Worm (Caenorhabditis elegans) whole organism, L1 larva: ENCODE data around the gene F38B6.3.

Source experiments
- C16A3.4 ChIP-seq: fragments of 150-350 bp; optimal IDR thresholded peaks from 2 replicates; lab custom pipeline; 2014; ENCODE audit warnings: missing biosample characterization, missing genetic modification characterization
- C34B4.2 ChIP-seq: sonication (generic microtip); optimal IDR thresholded peaks from 2 replicates; lab custom pipeline; 2017; ENCODE audit warnings: mild to moderate bottlenecking, missing genetic modification characterization, missing compliant biosample characterization
- blmp-1 ChIP-seq: fragments of 150-350 bp; optimal IDR thresholded peaks from 2 replicates; lab custom pipeline; 2014; ENCODE audit warnings: missing biosample characterization, missing genetic modification characterization
- dpl-1 ChIP-seq, 3 experiments: fragments of 150-350 bp in 2 of 3; sonication (generic microtip) in 1 of 3; optimal IDR thresholded peaks; 2 replicates each; lab custom pipeline; 2014 to 2017; ENCODE audit warnings: missing biosample characterization in 3 of 3, missing genetic modification characterization in 3 of 3, missing genetic modification reagents in 3 of 3
- efl-1 ChIP-seq, 4 experiments: fragments of 150-350 bp; optimal IDR thresholded peaks in 3 of 4; peaks in 1 of 4; 1 replicate in 1 of 4; 2 replicates in 3 of 4; lab custom pipeline; 2014; ENCODE audit warnings: missing biosample characterization in 2 of 4, missing genetic modification characterization in 2 of 4, missing genetic modification reagents in 2 of 4
- elt-2 ChIP-seq: sonication (generic microtip); optimal IDR thresholded peaks from 2 replicates; lab custom pipeline; 2016; ENCODE audit warnings: missing genetic modification characterization, mild to moderate bottlenecking, inconsistent platforms, missing compliant biosample characterization, missing genetic modification reagents
- elt-3 ChIP-seq, 6 experiments: fragments of 150-350 bp in 1 of 6; sonication (generic microtip); optimal IDR thresholded peaks; 2 replicates each; lab custom pipeline; 2017 to 2018; ENCODE audit warnings: missing biosample characterization in 6 of 6, missing genetic modification characterization in 6 of 6, inconsistent platforms in 1 of 6
- hlh-17 ChIP-seq: fragments of 200-800 bp; sonication (Bioruptor generic); optimal IDR thresholded peaks from 2 replicates; lab custom pipeline; 2018; ENCODE audit warnings: missing genetic modification characterization, mild to moderate bottlenecking, missing compliant biosample characterization, moderate library complexity, borderline replicate concordance
- hlh-4 ChIP-seq: sonication (generic microtip); optimal IDR thresholded peaks from 2 replicates; lab custom pipeline; 2016; ENCODE audit warnings: mild to moderate bottlenecking, missing genetic modification characterization, missing compliant biosample characterization
- hpl-2 ChIP-seq: fragments of 150-350 bp; optimal IDR thresholded peaks from 2 replicates; lab custom pipeline; 2014; ENCODE audit warnings: missing biosample characterization, missing genetic modification reagents, missing genetic modification characterization
- isw-1 ChIP-seq: fragments of 200-800 bp; sonication (Bioruptor generic); IDR thresholded peaks from 2 replicates; pipeline ENCODE4 v1.3.6; 2022; ENCODE audit warnings: missing genetic modification characterization, missing compliant biosample characterization
- lin-14 ChIP-seq: fragments of 200-800 bp; sonication (Bioruptor generic); optimal IDR thresholded peaks from 2 replicates; lab custom pipeline; 2018; ENCODE audit warnings: mild to moderate bottlenecking, missing genetic modification characterization, moderate library complexity, missing compliant biosample characterization
- lin-15B ChIP-seq: fragments of 150-350 bp; sonication (generic microtip); optimal IDR thresholded peaks from 3 replicates; lab custom pipeline; 2014; ENCODE audit warnings: missing biosample characterization, missing genetic modification characterization
- lin-35 ChIP-seq, 2 experiments: fragments of 150-350 bp; optimal IDR thresholded peaks; 2 replicates each; lab custom pipeline; 2014; ENCODE audit warnings: missing biosample characterization in 2 of 2, missing genetic modification characterization in 2 of 2, missing genetic modification reagents in 2 of 2
- mdl-1 ChIP-seq, 2 experiments: fragments of 150-350 bp; optimal IDR thresholded peaks; 2 replicates each; lab custom pipeline; 2014 to 2017; ENCODE audit warnings: missing biosample characterization in 2 of 2, missing genetic modification characterization in 2 of 2, inconsistent platforms in 1 of 2
- nhr-12 ChIP-seq: sonication (generic microtip); optimal IDR thresholded peaks from 2 replicates; lab custom pipeline; 2017; ENCODE audit warnings: missing biosample characterization, missing genetic modification characterization
- nhr-19 ChIP-seq: fragments of 200-800 bp; sonication (Bioruptor generic); conservative IDR thresholded peaks from 2 replicates; pipeline ENCODE4 v1.3.6; 2022; ENCODE audit warnings: missing genetic modification characterization, missing compliant biosample characterization
- nhr-28 ChIP-seq: fragments of 150-350 bp; optimal IDR thresholded peaks from 2 replicates; lab custom pipeline; 2014; ENCODE audit warnings: missing biosample characterization, missing genetic modification characterization
- nhr-77 ChIP-seq: fragments of 150-350 bp; optimal IDR thresholded peaks from 2 replicates; lab custom pipeline; 2014; ENCODE audit warnings: missing biosample characterization, missing genetic modification characterization
- nhr-85 ChIP-seq: sonication (generic microtip); peaks from one replicate; lab custom pipeline; 2016; ENCODE audit warnings: missing genetic modification characterization, inconsistent platforms, missing compliant biosample characterization
- nhr-90 ChIP-seq: sonication (generic microtip); optimal IDR thresholded peaks from 2 replicates; lab custom pipeline; 2016; ENCODE audit warnings: mild to moderate bottlenecking, missing genetic modification characterization, missing compliant biosample characterization; ENCODE audit not compliant: poor library complexity
- pag-3 ChIP-seq: sonication (generic microtip); optimal IDR thresholded peaks from 2 replicates; lab custom pipeline; 2017; ENCODE audit warnings: missing genetic modification characterization, mild to moderate bottlenecking, missing compliant biosample characterization, antibody characterized with exemption, borderline replicate concordance; ENCODE audit not compliant: insufficient read depth
- snpc-4 ChIP-seq: fragments of 150-350 bp; optimal IDR thresholded peaks from 2 replicates; lab custom pipeline; 2014; ENCODE audit warnings: missing biosample characterization, missing genetic modification characterization
- sox-4 ChIP-seq: sonication (generic microtip); optimal IDR thresholded peaks from 2 replicates; lab custom pipeline; 2016; ENCODE audit warnings: missing genetic modification characterization, missing compliant biosample characterization
- swsn-7 ChIP-seq: sonication (generic microtip); optimal IDR thresholded peaks from 2 replicates; lab custom pipeline; 2016; ENCODE audit warnings: missing genetic modification characterization, missing compliant biosample characterization
- vab-15 ChIP-seq: sonication (generic microtip); optimal IDR thresholded peaks from 2 replicates; lab custom pipeline; 2017; ENCODE audit warnings: missing genotype, mild to moderate bottlenecking, missing genetic modification characterization, missing compliant biosample characterization
- zag-1 ChIP-seq: fragments of 150-350 bp; optimal IDR thresholded peaks from 2 replicates; lab custom pipeline; 2014; ENCODE audit warnings: missing biosample characterization, missing genetic modification characterization

The F38B6.3 gene

ce11 chrX:6665129-6665858, 28.1 kb upstream of the F38B6.3 start (continued):
- TF ChIP-seq dpl-1 (GFP tag; optimal IDR thresholded peaks at IDR 0.05; lab: Kevin White, UChicago) (no peak), vab-15 (tag; lab: Kevin White, UChicago) (no peak), pag-3 (no peak), nhr-19 (GFP tag; lab: Robert Waterston, UW) (no peak), isw-1 (GFP tag; lab: Robert Waterston, UW) (no peak), nhr-90 (tag; lab: Kevin White, UChicago) (peak; percentile 17), hpl-2 (GFP tag; lab: Kevin White, UChicago) (no peak), hlh-17 (no peak), sox-4 (tag; lab: Kevin White, UChicago) (no peak), lin-35 (GFP tag; optimal IDR thresholded peaks at IDR 0.05; lab: Kevin White, UChicago) (peak in 1 of 2 experiments; percentile 23), snpc-4 (tag; lab: Kevin White, UChicago) (no peak), mdl-1 (tag; optimal IDR thresholded peaks at IDR 0.05; lab: Kevin White, UChicago) (peak in 1 of 2 experiments; percentile 1)

DNA sequence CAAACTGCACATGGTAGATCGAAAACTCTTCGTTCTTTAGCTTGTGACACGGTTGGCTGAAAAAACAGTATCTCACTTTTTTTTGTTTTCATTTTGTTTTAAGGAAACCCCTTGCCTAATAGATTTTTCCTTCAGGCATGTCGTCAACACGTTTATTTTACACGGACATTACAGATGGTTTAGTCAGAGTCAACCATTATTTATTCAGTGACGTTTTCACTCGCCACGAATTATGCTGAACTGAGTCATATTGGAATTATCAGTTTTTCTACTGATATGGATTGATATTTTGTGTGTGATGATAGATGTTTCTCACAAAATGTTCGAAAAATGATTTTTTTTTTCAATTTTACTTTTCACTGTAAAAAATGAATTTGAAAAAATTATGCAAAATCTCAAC, 26.0 kb upstream of the F38B6.3 start:
- TF ChIP-seq nhr-90 (tag; lab: Kevin White, UChicago) (no peak), lin-14 (GFP tag; lab: Kevin White, UChicago) (no peak), hlh-4 (tag; lab: Kevin White, UChicago) (no peak), lin-15B (tag; lab: Kevin White, UChicago) (no peak), elt-2 (peak; percentile 22)
- TF ChIP-seq, all 84 proteins: peak for 1

DNA sequence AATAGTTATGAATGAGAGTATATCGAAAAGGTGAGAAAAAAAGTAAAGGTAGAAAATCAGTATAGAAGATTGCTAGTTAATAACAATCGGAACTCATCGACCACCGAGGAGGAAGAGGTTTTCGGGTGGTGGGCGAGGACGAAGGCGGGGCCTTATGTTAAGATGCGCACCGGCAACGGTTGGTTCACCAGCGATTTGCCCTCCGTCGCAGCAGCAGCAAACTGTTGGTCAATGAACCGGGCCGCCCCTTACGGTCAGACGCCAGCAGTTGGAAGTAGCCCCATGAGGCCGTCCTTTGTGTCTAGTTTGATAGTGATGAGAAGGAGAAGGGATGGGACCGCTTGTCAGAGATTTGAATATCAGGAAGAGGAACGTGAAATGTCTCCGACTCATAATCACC, 24.5 kb upstream of the F38B6.3 start, which contains the start of gene nhr-137:
TSS of gene nhr-137 (minus strand) at position 101 of the 400 bp plus-strand sequence.
- TF ChIP-seq efl-1 (optimal IDR thresholded peaks at IDR 0.05; lab: Kevin White, UChicago) (no peak), efl-1 (GFP tag; optimal IDR thresholded peaks at IDR 0.05 in 1 of 2; lab: Kevin White, UChicago) (peak in 1 of 2 experiments; percentile 37), nhr-28 (no peak)
- TF ChIP-seq, all 84 proteins: peak for 1

ce11 chrX:6669366-6669765, 24.1 kb upstream of the F38B6.3 start:
- no peak for TF ChIP-seq sox-4 (tag; lab: Kevin White, UChicago)
- TF ChIP-seq blmp-1, result peak; percentile 12
- TF ChIP-seq nhr-85 (tag; lab: Kevin White, UChicago), result peak; percentile 83

DNA sequence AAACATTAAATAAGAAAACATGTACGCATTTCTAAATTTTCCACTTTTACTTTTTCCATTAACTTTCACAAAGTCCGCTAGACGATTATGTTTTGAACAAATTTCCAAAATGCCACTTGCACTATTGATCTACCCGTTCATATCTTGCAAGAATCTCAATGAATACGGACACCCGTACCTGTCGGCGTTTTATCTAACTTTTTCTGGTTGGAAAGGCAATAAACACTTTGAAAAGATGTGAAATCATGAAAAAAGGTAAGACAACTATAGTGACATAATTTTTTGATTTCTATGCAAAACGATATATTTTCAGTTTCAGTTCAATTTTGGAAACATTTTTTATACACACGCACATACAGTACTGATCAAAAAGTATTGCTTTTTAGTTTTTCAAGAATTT, 21.7 kb upstream of the F38B6.3 start:
- peak; percentile 44 for TF ChIP-seq blmp-1
- peak; percentile 48 for TF ChIP-seq nhr-85 (tag; lab: Kevin White, UChicago)
- TF ChIP-seq efl-1 (optimal IDR thresholded peaks at IDR 0.05; lab: Kevin White, UChicago), result no peak
- TF ChIP-seq efl-1 (GFP tag; optimal IDR thresholded peaks at IDR 0.05 in 1 of 2; lab: Kevin White, UChicago), result peak in 1 of 2 experiments; percentile 6
- TF ChIP-seq nhr-12, result no peak
- peak; percentile 17 for TF ChIP-seq lin-14 (GFP tag; lab: Kevin White, UChicago)

DNA sequence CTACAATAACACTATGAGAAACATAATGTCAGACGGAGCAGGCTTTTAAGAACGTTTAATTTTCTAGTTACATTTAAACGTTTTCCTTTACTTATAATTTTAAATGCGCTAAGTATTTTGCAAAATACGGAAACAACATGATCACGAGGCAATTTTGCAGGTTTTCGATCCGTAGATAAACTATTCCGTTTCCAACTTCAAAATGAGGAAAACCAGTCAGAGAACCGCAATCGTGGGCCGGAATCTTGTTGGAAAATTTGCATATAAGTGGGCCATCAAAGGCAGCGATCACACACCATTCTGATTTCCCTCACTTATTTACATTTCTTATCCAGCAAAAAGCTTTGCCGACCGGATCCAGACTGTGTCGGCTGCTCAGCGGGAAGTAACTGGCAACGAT, 20.9 kb upstream of the F38B6.3 start, which contains the start of gene col-172:
TSS of gene col-172 (plus strand) at position 301 of the 400 bp plus-strand sequence.
- no peak for TF ChIP-seq C16A3.4 (tag; lab: Kevin White, UChicago)
- TF ChIP-seq zag-1 (tag; lab: Kevin White, UChicago), result no peak
- TF ChIP-seq elt-3 (tag; optimal IDR thresholded peaks at IDR 0.05; lab: Kevin White, UChicago), result no peak
- TF ChIP-seq nhr-28, result no peak
- no peak for TF ChIP-seq nhr-77 (tag; lab: Kevin White, UChicago)
- no peak for TF ChIP-seq C34B4.2 (tag; lab: Kevin White, UChicago)
- no peak for TF ChIP-seq swsn-7 (tag; lab: Kevin White, UChicago)
